Worm (Caenorhabditis elegans) whole organism, L4 larva: ENCODE data around the gene vps-29.

Experiments
- F26F4.8 ChIP-seq: fragments of 200-800 bp; sonication (Bioruptor generic); conservative IDR thresholded peaks from 2 replicates; pipeline ENCODE4 v1.3.6; 2022; ENCODE audit warnings: missing genetic modification characterization, missing compliant biosample characterization
- R02D3.7 ChIP-seq: fragments of 150-350 bp; sonication (generic microtip); optimal IDR thresholded peaks from 3 replicates; lab custom pipeline; 2014; ENCODE audit warnings: missing biosample characterization, missing genetic modification characterization
- T20F7.1 ChIP-seq: fragments of 200-800 bp; sonication (Bioruptor generic); optimal IDR thresholded peaks from 2 replicates; lab custom pipeline; 2018; ENCODE audit warnings: mild to moderate bottlenecking, missing genetic modification characterization, missing compliant biosample characterization
- Y105C5A.15 ChIP-seq: fragments of 200-800 bp; sonication (Bioruptor generic); IDR thresholded peaks from 2 replicates; pipeline ENCODE4 v1.3.6; 2022; ENCODE audit warnings: missing genetic modification characterization, missing compliant biosample characterization
- Y5F2A.4 ChIP-seq: fragments of 200-800 bp; sonication (Bioruptor generic); optimal IDR thresholded peaks from 2 replicates; lab custom pipeline; 2018; ENCODE audit warnings: mild to moderate bottlenecking, missing genetic modification characterization, missing compliant biosample characterization
- Y75B8A.6 ChIP-seq: fragments of 200-800 bp; sonication (Bioruptor generic); IDR thresholded peaks from 2 replicates; pipeline ENCODE4 v1.3.6; 2022; ENCODE audit warnings: missing genetic modification reagents, missing genetic modification characterization, missing compliant biosample characterization
- aha-1 ChIP-seq: fragments of 150-350 bp; peaks from one replicate; lab custom pipeline; 2014; ENCODE audit warnings: missing biosample characterization, missing genetic modification characterization
- ama-1 ChIP-seq: fragments of 150-350 bp; optimal IDR thresholded peaks from 2 replicates; lab custom pipeline; 2014; ENCODE audit warnings: inconsistent platforms, mixed read lengths
- arid-1 ChIP-seq: fragments of 200-800 bp; sonication (Bioruptor generic); conservative IDR thresholded peaks from 2 replicates; pipeline ENCODE4 v1.3.6; 2022; ENCODE audit warnings: missing genetic modification reagents, missing genetic modification characterization, missing compliant biosample characterization
- attf-4 ChIP-seq: sonication (generic microtip); optimal IDR thresholded peaks from 3 replicates; lab custom pipeline; 2017; ENCODE audit warnings: missing biosample characterization, missing genetic modification characterization
- ceh-32 ChIP-seq: sonication (generic microtip); optimal IDR thresholded peaks from 2 replicates; lab custom pipeline; 2016; ENCODE audit warnings: mild to moderate bottlenecking, missing genetic modification characterization, missing compliant biosample characterization; ENCODE audit not compliant: poor library complexity
- ceh-44 ChIP-seq: fragments of 200-800 bp; sonication (Bioruptor generic); IDR thresholded peaks from 2 replicates; pipeline ENCODE4 v1.3.6; 2022; ENCODE audit warnings: missing genetic modification reagents, missing genetic modification characterization, missing compliant biosample characterization
- ceh-62 ChIP-seq: sonication (generic microtip); optimal IDR thresholded peaks from 2 replicates; lab custom pipeline; 2017; ENCODE audit warnings: missing biosample characterization, missing genetic modification characterization
- cey-2 ChIP-seq: sonication (generic microtip); optimal IDR thresholded peaks from 3 replicates; lab custom pipeline; 2017; ENCODE audit warnings: missing genetic modification characterization, mild to moderate bottlenecking, missing compliant biosample characterization, antibody characterized with exemption, borderline replicate concordance; ENCODE audit not compliant: insufficient read depth
- daf-12 ChIP-seq: fragments of 150-350 bp; optimal IDR thresholded peaks from 2 replicates; lab custom pipeline; 2014; ENCODE audit warnings: missing biosample characterization, missing genetic modification reagents, missing genetic modification characterization
- dmd-6 ChIP-seq: fragments of 200-800 bp; sonication (Bioruptor generic); IDR thresholded peaks from 2 replicates; pipeline ENCODE4 v1.3.6; 2022; ENCODE audit warnings: missing genetic modification reagents, missing genetic modification characterization, missing compliant biosample characterization
- dmd-9 ChIP-seq: fragments of 200-800 bp; sonication (Bioruptor generic); IDR thresholded peaks from 2 replicates; pipeline ENCODE4 v1.3.6; 2022; ENCODE audit warnings: missing genetic modification reagents, missing genetic modification characterization, missing compliant biosample characterization
- dve-1 ChIP-seq: sonication (generic microtip); optimal IDR thresholded peaks from 2 replicates; lab custom pipeline; 2017; ENCODE audit warnings: antibody characterized with exemption, mild to moderate bottlenecking, missing genetic modification characterization, missing compliant biosample characterization; ENCODE audit not compliant: insufficient read depth
- egl-43 ChIP-seq: fragments of 200-800 bp; sonication (Bioruptor generic); IDR thresholded peaks from 2 replicates; pipeline ENCODE4 v1.3.6; 2022; ENCODE audit warnings: missing genetic modification reagents, missing genetic modification characterization, missing compliant biosample characterization
- fkh-10 ChIP-seq: fragments of 150-350 bp; optimal IDR thresholded peaks from 2 replicates; lab custom pipeline; 2014; ENCODE audit warnings: missing biosample characterization, missing genetic modification reagents, missing genetic modification characterization
- hif-1 ChIP-seq, 2 experiments: sonication (generic microtip); optimal IDR thresholded peaks; 2 replicates each; lab custom pipeline; 2016 to 2017; ENCODE audit warnings: missing compliant biosample characterization in 2 of 2, missing genetic modification characterization in 2 of 2, missing genetic modification reagents in 2 of 2, missing genotype in 2 of 2, mild to moderate bottlenecking in 1 of 2
- hlh-11 ChIP-seq: fragments of 200-800 bp; sonication (Bioruptor generic); optimal IDR thresholded peaks from 2 replicates; lab custom pipeline; 2018; ENCODE audit warnings: mild to moderate bottlenecking, missing genetic modification characterization, missing compliant biosample characterization
- lim-7 ChIP-seq: fragments of 200-800 bp; sonication (Bioruptor generic); IDR thresholded peaks from 2 replicates; pipeline ENCODE4 v1.3.6; 2022; ENCODE audit warnings: missing genetic modification characterization, missing compliant biosample characterization
- lin-29 ChIP-seq: fragments of 200-800 bp; sonication (Bioruptor generic); IDR thresholded peaks from 2 replicates; pipeline ENCODE4 v1.3.6; 2022; ENCODE audit warnings: missing genetic modification reagents, missing genetic modification characterization, missing compliant biosample characterization
- lin-39 ChIP-seq: fragments of 150-350 bp; optimal IDR thresholded peaks from 2 replicates; lab custom pipeline; 2014; ENCODE audit warnings: missing biosample characterization, missing genetic modification reagents, missing genetic modification characterization
- lir-3 ChIP-seq: sonication (generic microtip); optimal IDR thresholded peaks from 2 replicates; lab custom pipeline; 2016; ENCODE audit warnings: mild to moderate bottlenecking, missing genetic modification characterization, missing compliant biosample characterization
- madf-5 ChIP-seq, 2 experiments: fragments of 200-800 bp; sonication (Bioruptor generic); IDR thresholded peaks; 2 replicates each; pipeline ENCODE4 v1.3.6; 2022; ENCODE audit warnings: missing compliant biosample characterization in 2 of 2, missing genetic modification characterization in 2 of 2
- mxl-2 ChIP-seq: fragments of 200-800 bp; sonication (Bioruptor generic); conservative IDR thresholded peaks from 2 replicates; pipeline ENCODE4 v1.3.6; 2022; ENCODE audit warnings: missing genetic modification reagents, missing genetic modification characterization, missing compliant biosample characterization
- nhr-10 ChIP-seq: fragments of 150-350 bp; optimal IDR thresholded peaks from 2 replicates; lab custom pipeline; 2014; ENCODE audit warnings: missing biosample characterization, missing genetic modification characterization
- nhr-237 ChIP-seq: sonication (generic microtip); optimal IDR thresholded peaks from 2 replicates; lab custom pipeline; 2017; ENCODE audit warnings: missing biosample characterization, missing genetic modification characterization
- nhr-41 ChIP-seq: fragments of 200-800 bp; sonication (Bioruptor generic); IDR thresholded peaks from 2 replicates; pipeline ENCODE4 v1.3.6; 2022; ENCODE audit warnings: missing genetic modification reagents, missing genetic modification characterization, missing compliant biosample characterization
- nhr-42 ChIP-seq: fragments of 200-800 bp; sonication (Bioruptor generic); IDR thresholded peaks from 2 replicates; pipeline ENCODE4 v1.3.6; 2022; ENCODE audit warnings: missing genetic modification characterization, missing compliant biosample characterization
- nhr-48 ChIP-seq: sonication (generic microtip); optimal IDR thresholded peaks from 2 replicates; lab custom pipeline; 2016; ENCODE audit warnings: mild to moderate bottlenecking, missing genetic modification characterization, missing compliant biosample characterization
- nhr-76 ChIP-seq: fragments of 150-350 bp; optimal IDR thresholded peaks from 2 replicates; lab custom pipeline; 2014; ENCODE audit warnings: missing biosample characterization, missing genetic modification characterization
- set-16 ChIP-seq: fragments of 200-800 bp; sonication (Bioruptor generic); IDR thresholded peaks from 2 replicates; pipeline ENCODE4 v1.3.6; 2022; ENCODE audit warnings: missing genetic modification reagents, missing genetic modification characterization, missing compliant biosample characterization
- spr-1 ChIP-seq: sonication (generic microtip); optimal IDR thresholded peaks from 2 replicates; lab custom pipeline; 2016; ENCODE audit warnings: mild to moderate bottlenecking, missing genetic modification characterization, missing compliant biosample characterization
- tag-97 ChIP-seq: fragments of 200-800 bp; sonication (Bioruptor generic); IDR thresholded peaks from 2 replicates; pipeline ENCODE4 v1.3.6; 2022; ENCODE audit warnings: missing genetic modification characterization, missing compliant biosample characterization
- tra-1 ChIP-seq: fragments of 200-800 bp; sonication (Bioruptor generic); IDR thresholded peaks from 2 replicates; pipeline ENCODE4 v1.3.6; 2022; ENCODE audit warnings: missing genetic modification reagents, missing genetic modification characterization, missing compliant biosample characterization
- vab-7 ChIP-seq: fragments of 200-800 bp; sonication (Bioruptor generic); IDR thresholded peaks from 2 replicates; pipeline ENCODE4 v1.3.6; 2022; ENCODE audit warnings: missing genetic modification reagents, missing genetic modification characterization, missing compliant biosample characterization
- zfp-2 ChIP-seq: sonication (generic microtip); optimal IDR thresholded peaks from 2 replicates; lab custom pipeline; 2016; ENCODE audit warnings: mild to moderate bottlenecking, missing genetic modification characterization, missing compliant biosample characterization
- zip-11 ChIP-seq: fragments of 200-800 bp; sonication (Bioruptor generic); IDR thresholded peaks from 2 replicates; pipeline ENCODE4 v1.3.6; 2022; ENCODE audit warnings: missing genetic modification characterization, missing compliant biosample characterization

The vps-29 gene

DNA sequence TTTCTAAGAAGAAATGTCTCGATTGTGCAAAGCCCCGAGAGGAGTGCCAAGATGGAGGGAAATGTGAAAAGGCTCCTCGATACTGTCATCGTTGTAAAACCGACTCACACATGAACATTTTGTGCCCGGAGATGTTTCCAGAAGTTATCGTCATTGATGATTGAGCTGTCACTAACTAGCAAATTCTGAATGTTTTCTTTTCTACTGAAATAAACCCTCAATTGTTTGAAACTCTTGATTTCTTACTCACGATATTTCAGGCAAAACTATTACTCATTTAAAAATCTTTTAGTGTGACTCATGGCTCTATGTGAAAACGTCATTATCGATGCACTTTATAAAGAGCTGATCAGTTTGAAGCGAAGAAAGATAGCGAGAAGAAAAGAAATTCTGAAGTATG, 27.8 kb downstream of the vps-29 start, which contains the start of gene T16H12.13:
Gene T16H12.13 (plus strand): TSS at position 301 of the 400 bp plus-strand sequence.
- TF ChIP-seq aha-1 (tag; lab: Kevin White, UChicago) (no peak), ama-1 (no peak), Y5F2A.4 (GFP tag; lab: Kevin White, UChicago) (no peak), arid-1 (GFP tag; lab: Robert Waterston, UW) (no peak), lin-39 (tag; lab: Kevin White, UChicago) (no peak), zip-11 (no peak), nhr-42 (GFP tag; lab: Robert Waterston, UW) (no peak), Y75B8A.6 (GFP tag; lab: Robert Waterston, UW) (no peak), dmd-9 (GFP tag; lab: Robert Waterston, UW) (no peak), hif-1 (tag; optimal IDR thresholded peaks at IDR 0.05; lab: Kevin White, UChicago) (no peak), spr-1 (tag; lab: Kevin White, UChicago) (no peak), ceh-44 (GFP tag; lab: Robert Waterston, UW) (no peak), lir-3 (tag; lab: Kevin White, UChicago) (no peak), zfp-2 (tag; lab: Kevin White, UChicago) (no peak), lim-7 (no peak), Y105C5A.15 (no peak)

DNA sequence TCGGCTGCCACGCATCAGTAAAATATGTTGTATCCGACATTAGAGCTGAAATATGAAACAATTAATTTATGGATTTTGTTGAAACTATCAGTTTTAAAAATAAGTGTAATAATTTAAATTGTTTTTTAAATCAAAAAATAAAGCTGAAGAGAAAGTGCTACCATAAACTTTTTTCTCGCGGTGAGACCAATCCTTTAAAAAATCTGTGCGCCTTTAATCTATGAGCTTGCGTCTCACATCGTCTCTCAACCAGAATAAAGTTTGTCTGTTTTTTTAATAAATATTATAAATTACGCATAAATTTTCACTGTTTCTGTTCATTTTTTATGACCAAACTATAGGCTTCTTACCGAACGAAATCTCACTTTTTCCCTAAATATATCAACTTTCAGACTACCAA, 29.6 kb downstream of the vps-29 start, which contains the start of gene T16H12.3:
Gene T16H12.3 (minus strand): TSS at position 51 of the 400 bp plus-strand sequence.
- TF ChIP-seq attf-4 (tag; lab: Kevin White, UChicago) (no peak), fkh-10 (GFP tag; lab: Kevin White, UChicago) (no peak), nhr-10 (tag; lab: Kevin White, UChicago) (no peak), lin-29 (GFP tag; lab: Robert Waterston, UW) (no peak), ceh-32 (tag; lab: Kevin White, UChicago) (no peak), dmd-9 (GFP tag; lab: Robert Waterston, UW) (no peak), nhr-41 (GFP tag; lab: Robert Waterston, UW) (no peak), zip-11 (no peak), Y5F2A.4 (GFP tag; lab: Kevin White, UChicago) (no peak), daf-12 (no peak), T20F7.1 (GFP tag; lab: Kevin White, UChicago) (no peak), set-16 (GFP tag; lab: Robert Waterston, UW) (no peak), dve-1 (tag; lab: Kevin White, UChicago) (no peak), spr-1 (tag; lab: Kevin White, UChicago) (no peak), F26F4.8 (no peak), ceh-62 (no peak), nhr-48 (tag; lab: Kevin White, UChicago) (no peak)

DNA sequence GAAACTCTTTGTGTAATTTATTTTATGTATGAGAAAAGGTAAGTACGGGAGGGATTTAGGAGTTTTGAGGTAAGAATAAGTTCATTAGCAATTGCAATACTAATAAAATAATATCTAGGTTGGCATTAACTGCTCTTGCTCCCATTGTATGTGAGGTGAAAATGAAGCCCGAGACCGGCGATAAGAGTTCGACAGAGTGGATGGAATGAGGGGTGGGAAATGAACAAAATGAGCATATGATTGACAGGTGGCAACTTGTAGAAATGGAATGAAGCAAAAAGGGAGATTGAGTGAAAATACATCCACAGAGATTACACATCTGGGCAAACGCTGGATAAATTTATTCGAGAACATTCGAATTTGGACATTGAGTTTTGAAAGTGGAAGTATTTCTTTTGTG, 34.1 kb downstream of the vps-29 start:
- TF ChIP-seq tra-1 (GFP tag; lab: Robert Waterston, UW) (peak; percentile 94), cey-2 (tag; lab: Kevin White, UChicago) (no peak), dmd-6 (GFP tag; lab: Robert Waterston, UW) (peak; percentile 54)

DNA sequence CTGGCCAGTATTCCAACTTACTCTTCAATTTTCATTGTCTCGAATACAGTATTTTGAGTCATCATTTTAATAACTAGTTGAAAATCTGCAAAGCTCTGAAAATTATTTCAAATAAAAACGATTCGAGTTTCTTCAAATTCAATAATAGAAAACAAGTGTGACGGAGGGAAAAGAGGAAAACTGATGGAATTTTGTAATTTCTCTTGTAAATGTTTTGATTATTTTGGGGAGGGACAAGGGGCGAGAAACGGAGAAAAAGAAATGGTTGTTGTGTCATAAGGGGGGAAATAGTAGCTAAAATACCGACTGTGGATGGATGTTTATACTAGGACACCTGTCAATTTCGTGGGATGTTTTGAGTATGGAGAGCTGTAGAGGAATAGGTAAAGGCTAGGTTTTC, 34.7 kb downstream of the vps-29 start, which contains the start of gene T16G12.9:
Gene T16G12.9 (minus strand): TSS at position 101 of the 400 bp plus-strand sequence.
- TF ChIP-seq vab-7 (no peak), nhr-10 (tag; lab: Kevin White, UChicago) (no peak), tag-97 (GFP tag; lab: Robert Waterston, UW) (no peak), nhr-237 (tag; lab: Kevin White, UChicago) (no peak), F26F4.8 (no peak), egl-43 (no peak), set-16 (GFP tag; lab: Robert Waterston, UW) (no peak), nhr-76 (tag; lab: Kevin White, UChicago) (no peak), dmd-9 (GFP tag; lab: Robert Waterston, UW) (no peak), madf-5 (GFP tag; IDR thresholded peaks at IDR 0.05; lab: Robert Waterston, UW) (no peak), lir-3 (tag; lab: Kevin White, UChicago) (no peak), tra-1 (GFP tag; lab: Robert Waterston, UW) (no peak), mxl-2 (GFP tag; lab: Robert Waterston, UW) (no peak), R02D3.7 (no peak), hlh-11 (no peak)
